Worm (Caenorhabditis elegans): Measurements from ENCODE around the gene F47D12.9.

ce11 chrIII:6343229-6343628 lies 40.0 kb upstream of the F47D12.9 start, which contains the start of gene C56G2.9:
- no peak for TF ChIP-seq nhr-23 (tag; optimal IDR thresholded peaks at IDR 0.05)
- no peak for TF ChIP-seq ama-1 (optimal IDR thresholded peaks at IDR 0.05)
- no peak for TF ChIP-seq egl-27 (tag; optimal IDR thresholded peaks at IDR 0.05)
- TF ChIP-seq unc-62 (GFP tag; optimal IDR thresholded peaks at IDR 0.05), result no peak
- no peak for TF ChIP-seq nhr-237 (tag; optimal IDR thresholded peaks at IDR 0.05)
- TF ChIP-seq ceh-82 (tag; optimal IDR thresholded peaks at IDR 0.05), result no peak
- TF ChIP-seq sea-2 (GFP tag; optimal IDR thresholded peaks at IDR 0.05), result no peak
- no peak for TF ChIP-seq nhr-25 (tag; optimal IDR thresholded peaks at IDR 0.05)
- TF ChIP-seq jun-1 (tag; optimal IDR thresholded peaks at IDR 0.05), result no peak
- no peak for TF ChIP-seq nhr-77 (tag; optimal IDR thresholded peaks at IDR 0.05)
- TF ChIP-seq pqm-1 (tag; optimal IDR thresholded peaks at IDR 0.05), result no peak
- TF ChIP-seq ceh-28 (tag; optimal IDR thresholded peaks at IDR 0.05), result no peak

All from whole organism, L3 larva.